Worm (Caenorhabditis elegans): ENCODE measurements around the gene F57B9.8.
A peak's percentile ranks its signal among the peaks of the same experiment; 100 is the strongest.

The F57B9.8 gene

DNA sequence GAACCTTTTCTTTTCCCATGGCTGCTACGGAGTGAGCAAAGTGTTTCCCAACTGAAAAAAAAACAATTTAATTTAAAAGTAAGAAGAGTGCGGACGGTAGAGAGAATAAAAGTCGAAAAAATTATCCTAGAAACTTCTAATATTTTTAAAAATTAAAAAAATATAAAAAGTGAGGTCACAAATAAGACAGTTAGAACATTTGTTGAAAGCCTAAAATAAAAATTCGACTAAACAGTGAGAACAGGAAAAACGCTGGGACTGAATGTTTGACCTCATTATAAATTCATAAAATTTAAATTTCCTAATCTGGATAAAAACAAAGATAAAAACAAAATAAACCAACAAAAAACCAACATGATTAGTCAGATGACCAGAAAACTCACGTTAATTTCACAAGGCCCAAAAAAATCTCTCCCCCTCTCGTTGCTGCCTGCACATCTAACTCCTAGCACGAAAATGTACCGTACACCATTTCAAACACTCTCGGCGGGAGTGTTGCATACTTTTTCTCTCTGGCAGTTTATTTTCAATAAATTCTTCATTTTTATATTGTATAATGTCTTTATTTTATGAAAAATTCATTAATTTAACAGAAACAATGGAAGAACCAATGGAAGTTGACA, 36.7 kb upstream of the F57B9.8 start, which contains the start of the genes eef-1A.1 and rfc-4 (continued):
- no peak for TF ChIP-seq egl-27 (tag; optimal IDR thresholded peaks at IDR 0.05)
- no peak for TF ChIP-seq sdz-12 (GFP tag; optimal IDR thresholded peaks at IDR 0.05)
- TF ChIP-seq lim-7 (GFP tag; IDR thresholded peaks at IDR 0.05), result peak; percentile 68; the same call in 1 of the 2 replicates
- peak; percentile 81 for TF ChIP-seq dmd-9 (GFP tag; IDR thresholded peaks at IDR 0.05)
- no peak for TF ChIP-seq nhr-42 (GFP tag; IDR thresholded peaks at IDR 0.05)
- peak; percentile 81 for TF ChIP-seq zfp-3 (GFP tag; conservative IDR thresholded peaks at IDR 0.05)
- no peak for TF ChIP-seq cey-2 (tag; optimal IDR thresholded peaks at IDR 0.05; ENCODE audit: borderline replicate concordance, insufficient read depth)
- TF ChIP-seq Y48G9A.11 (GFP tag; IDR thresholded peaks at IDR 0.05), result peak; percentile 77
- peak; percentile 94 for TF ChIP-seq rbr-2 (tag; optimal IDR thresholded peaks at IDR 0.05)
- TF ChIP-seq nhr-25 (tag; optimal IDR thresholded peaks at IDR 0.05; ENCODE audit: borderline replicate concordance, insufficient read depth), result peak; percentile 95
- TF ChIP-seq D1046.2 (GFP tag; IDR thresholded peaks at IDR 0.05), result no peak
- peak; percentile 98 for TF ChIP-seq nhr-77 (tag; optimal IDR thresholded peaks at IDR 0.05)
- peak; percentile 56 for TF ChIP-seq vab-7 (GFP tag; IDR thresholded peaks at IDR 0.05)
- TF ChIP-seq lin-13 (GFP tag; optimal IDR thresholded peaks at IDR 0.05), result peak; percentile 93
- TF ChIP-seq ztf-7 (tag; optimal IDR thresholded peaks at IDR 0.05), result peak; percentile 88
- TF ChIP-seq mxl-2 (GFP tag; conservative IDR thresholded peaks at IDR 0.05), result no peak
- TF ChIP-seq attf-4 (tag; optimal IDR thresholded peaks at IDR 0.05), result no peak
- peak; percentile 55 for TF ChIP-seq spr-3 (GFP tag; optimal IDR thresholded peaks at IDR 0.05)
- peak; percentile 99 for TF ChIP-seq dve-1 (tag; optimal IDR thresholded peaks at IDR 0.05; ENCODE audit: insufficient read depth)
- TF ChIP-seq madf-5 (GFP tag; IDR thresholded peaks at IDR 0.05), result no peak

DNA sequence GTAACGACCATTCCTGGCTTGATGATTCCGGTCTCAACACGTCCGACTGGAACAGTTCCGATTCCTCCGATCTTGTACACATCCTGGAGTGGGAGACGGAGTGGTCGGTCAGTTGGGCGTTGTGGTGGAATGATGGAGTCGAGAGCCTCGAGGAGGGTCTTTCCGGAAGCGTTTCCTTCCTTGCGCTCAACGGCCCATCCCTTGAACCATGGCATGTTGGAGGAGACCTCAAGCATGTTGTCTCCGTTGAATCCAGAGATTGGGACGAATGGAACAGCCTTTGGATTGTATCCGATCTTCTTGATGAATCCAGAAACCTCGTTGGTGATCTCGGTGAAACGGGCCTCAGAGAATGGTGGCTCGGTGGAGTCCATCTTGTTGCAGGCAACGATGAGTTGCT, 35.6 kb upstream of the F57B9.8 start:
- TF ChIP-seq lin-29 (GFP tag; IDR thresholded peaks at IDR 0.05), result no peak
- no peak for TF ChIP-seq ama-1 (optimal IDR thresholded peaks at IDR 0.05)
- no peak for TF ChIP-seq Y48G9A.11 (GFP tag; IDR thresholded peaks at IDR 0.05)
- peak; percentile 58 for TF ChIP-seq snpc-1.2 (GFP tag; IDR thresholded peaks at IDR 0.05)
- peak; percentile 51 for TF ChIP-seq set-16 (GFP tag; IDR thresholded peaks at IDR 0.05)
- TF ChIP-seq daf-8 (GFP tag; IDR thresholded peaks at IDR 0.05), result no peak
- no peak for TF ChIP-seq madf-9 (GFP tag; conservative IDR thresholded peaks at IDR 0.05)

DNA sequence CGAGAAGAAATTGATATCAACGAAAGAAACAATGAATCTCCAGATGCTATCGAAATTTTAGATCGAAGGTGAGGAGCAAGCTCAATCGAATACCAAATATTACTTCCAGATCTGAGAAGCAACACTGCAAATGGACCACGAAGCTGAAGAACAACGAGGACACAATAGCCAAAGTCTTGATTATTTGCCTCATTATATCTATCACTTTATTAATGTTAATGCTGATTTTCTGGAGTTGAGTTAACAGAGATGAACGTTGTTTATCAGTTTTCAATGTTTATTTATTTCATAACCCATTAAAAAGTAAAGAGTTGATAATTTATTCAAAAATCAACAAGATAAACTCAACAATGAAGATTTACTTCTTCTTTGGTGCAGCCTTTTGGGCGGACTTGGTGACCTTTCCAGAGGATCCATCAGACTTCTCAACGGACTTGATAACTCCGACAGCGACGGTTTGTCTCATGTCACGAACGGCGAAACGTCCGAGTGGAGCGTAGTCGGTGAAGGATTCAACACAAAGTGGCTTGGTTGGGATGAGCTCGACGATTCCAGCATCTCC, 34.7 kb upstream of the F57B9.8 start:
- TF ChIP-seq aha-1 (tag) (peak; percentile 20), unc-39 (tag; optimal IDR thresholded peaks at IDR 0.05) (no peak), lim-7 (GFP tag; IDR thresholded peaks at IDR 0.05) (peak; percentile 6; the same call in 1 of the 2 replicates), zag-1 (tag; optimal IDR thresholded peaks at IDR 0.05) (no peak), hlh-11 (tag; optimal IDR thresholded peaks at IDR 0.05) (no peak), R02D3.7 (tag; optimal IDR thresholded peaks at IDR 0.05) (peak; percentile 25), cey-2 (tag; optimal IDR thresholded peaks at IDR 0.05; ENCODE audit: borderline replicate concordance, insufficient read depth) (no peak), ctbp-1 (GFP tag; IDR thresholded peaks at IDR 0.05) (no peak), unc-130 (GFP tag; optimal IDR thresholded peaks at IDR 0.05) (peak; percentile 76), T26A8.4 (GFP tag; IDR thresholded peaks at IDR 0.05) (peak; percentile 52; the same call in 1 of the 2 replicates), arid-1 (GFP tag; conservative IDR thresholded peaks at IDR 0.05) (peak; percentile 76), daf-16 (GFP tag; optimal IDR thresholded peaks at IDR 0.05) (no peak), daf-16 (tag; optimal IDR thresholded peaks at IDR 0.05) (peak; percentile 14), lin-38 (GFP tag; IDR thresholded peaks at IDR 0.05) (peak; percentile 70), sdz-12 (GFP tag; optimal IDR thresholded peaks at IDR 0.05) (no peak), T20F7.1 (GFP tag; optimal IDR thresholded peaks at IDR 0.05) (peak; percentile 32), nhr-42 (GFP tag; IDR thresholded peaks at IDR 0.05) (no peak), nhr-76 (tag; optimal IDR thresholded peaks at IDR 0.05) (no peak), snpc-1.2 (GFP tag; IDR thresholded peaks at IDR 0.05) (peak; percentile 76), Y5F2A.4 (GFP tag; optimal IDR thresholded peaks at IDR 0.05) (peak; percentile 44), nhr-48 (tag; optimal IDR thresholded peaks at IDR 0.05) (peak; percentile 18), mdl-1 (tag; optimal IDR thresholded peaks at IDR 0.05) (no peak), pha-4 (GFP tag; IDR thresholded peaks at IDR 0.05) (peak; percentile 59; the same call in 1 of the 2 replicates), pha-4 (tag; optimal IDR thresholded peaks at IDR 0.05) (no peak), ztf-11 (tag; optimal IDR thresholded peaks at IDR 0.05) (no peak), lin-39 (tag; optimal IDR thresholded peaks at IDR 0.05) (no peak)

Measured in whole organism, L4 larva.